Fruit fly (Drosophila melanogaster) whole organism, embryonic: ENCODE data around the gene CG7379.

Experiments
- CG12236 ChIP-seq: fragments of 200-800 bp; sonication (Bioruptor generic); optimal IDR thresholded peaks from 2 replicates; lab custom pipeline; 2016; ENCODE audit warnings: missing biosample characterization, missing genetic modification characterization
- CG13123 ChIP-seq: fragments of 200-800 bp; sonication (Bioruptor generic); optimal IDR thresholded peaks from 2 replicates; lab custom pipeline; 2016; ENCODE audit warnings: missing biosample characterization, missing genetic modification characterization
- CG17829 ChIP-seq: fragments of 200-800 bp; optimal IDR thresholded peaks from 2 replicates; lab custom pipeline; 2019; ENCODE audit warnings: missing biosample characterization, mild to moderate bottlenecking, missing genetic modification characterization, moderate library complexity
- CG18599 ChIP-seq: fragments of 200-800 bp; sonication (Bioruptor generic); optimal IDR thresholded peaks from 3 replicates; lab custom pipeline; 2017; ENCODE audit warnings: missing biosample characterization, missing genetic modification characterization, mild to moderate bottlenecking, moderate library complexity, missing genetic modification reagents
- CG34422 ChIP-seq: fragments of 200-800 bp; sonication (Bioruptor generic); IDR thresholded peaks from 3 replicates; pipeline ENCODE4 v1.3.6; 2022; ENCODE audit warnings: missing biosample characterization, missing genetic modification characterization
- CG6854 ChIP-seq: fragments of 200-800 bp; sonication (Bioruptor generic); optimal IDR thresholded peaks from 3 replicates; lab custom pipeline; 2017; ENCODE audit warnings: missing biosample characterization, mild to moderate bottlenecking, missing genetic modification characterization
- Dip3 ChIP-seq: fragments of 200-800 bp; sonication (Bioruptor generic); optimal IDR thresholded peaks from 3 replicates; lab custom pipeline; 2016; ENCODE audit warnings: missing biosample characterization, missing genetic modification characterization
- amos ChIP-seq: fragments of 200-800 bp; sonication (Bioruptor generic); IDR thresholded peaks from 2 replicates; pipeline ENCODE4 v1.3.6; 2022; ENCODE audit warnings: missing biosample characterization, missing genetic modification characterization; ENCODE audit not compliant: partially characterized antibody
- shn ChIP-seq: fragments of 200-800 bp; sonication (Bioruptor generic); optimal IDR thresholded peaks from 3 replicates; lab custom pipeline; 2016; ENCODE audit warnings: missing biosample characterization, missing genetic modification characterization

- TF ChIP-seq CG18599 (GFP tag; lab: Kevin White, UChicago), result no peak
- TF ChIP-seq Dip3 (GFP tag; lab: Kevin White, UChicago), result no peak
- peak; percentile 7 for TF ChIP-seq CG17829 (tag; lab: Kevin White, UChicago)
- no peak for TF ChIP-seq shn
- TF ChIP-seq CG6854 (GFP tag; lab: Kevin White, UChicago), result no peak
- TF ChIP-seq CG34422 (GFP tag; lab: Robert Waterston, UW), result no peak
- TF ChIP-seq CG12236, result no peak
- no peak for TF ChIP-seq CG13123 (GFP tag; lab: Kevin White, UChicago)
- TF ChIP-seq amos (GFP tag; lab: Robert Waterston, UW), result no peak
Observed at dm6 chr3R:17805092-17805491, 7.0 kb upstream of the CG7379 start, which contains the start of gene Nnk.
